Worm (Caenorhabditis elegans): ENCODE results near the gene F59E12.8.
"Not testable (repeated sequence)": the region's sequence is repeated elsewhere in the genome, so short reads cannot be mapped to it uniquely, and the experiment has no call there.

DNA sequence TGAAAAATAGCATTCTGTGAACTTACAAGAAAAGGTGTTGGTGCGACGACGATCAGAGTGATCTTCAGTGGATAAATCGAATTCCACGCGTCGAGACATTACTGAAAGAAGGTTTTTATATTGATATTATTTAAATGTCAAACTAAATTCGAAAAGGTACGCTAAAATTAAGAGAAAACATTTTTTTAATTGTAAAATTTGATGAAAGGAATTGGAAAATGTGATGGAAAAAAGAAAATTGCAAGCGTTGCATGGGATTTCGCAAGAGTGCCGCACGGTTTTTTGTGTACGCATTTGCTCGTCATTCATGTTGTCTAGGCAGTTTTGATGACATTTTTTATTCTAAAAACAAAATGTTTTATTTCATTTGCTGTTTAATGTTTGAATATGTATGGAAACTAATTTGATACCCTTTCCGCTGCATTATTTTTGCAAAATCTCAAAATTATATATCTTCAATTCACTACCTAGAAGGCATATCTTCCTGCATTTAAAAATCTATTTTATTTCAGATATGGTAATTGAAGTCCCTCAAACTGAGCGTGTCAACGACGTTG, 14.3 kb downstream of the F59E12.8 start, which contains the start of the genes eif-3.L and npl-4.2:
- TF ChIP-seq aptf-2 (GFP tag; conservative IDR thresholded peaks at IDR 0.05); F52B5.7 (tag; optimal IDR thresholded peaks at IDR 0.05); D2030.7 (GFP tag; IDR thresholded peaks at IDR 0.05); B0019.2 (GFP tag; conservative IDR thresholded peaks at IDR 0.05); dox-1 (GFP tag; IDR thresholded peaks at IDR 0.05); F39B2.1 (GFP tag; IDR thresholded peaks at IDR 0.05); nfya-1 (tag; optimal IDR thresholded peaks at IDR 0.05; ENCODE audit: borderline replicate concordance, insufficient read depth); akir-1 (GFP tag; optimal IDR thresholded peaks at IDR 0.05); ceh-91 (GFP tag; IDR thresholded peaks at IDR 0.05): not testable (repeated sequence)
